Fruit fly (Drosophila melanogaster) whole organism, embryonic: ENCODE data around the gene Lamtor5.
A peak's percentile ranks its signal among the peaks of the same experiment; 100 is the strongest.

ENCODE experiments used
- Adf1 ChIP-seq: fragments of 200-800 bp; sonication (Bioruptor generic); IDR thresholded peaks from 2 replicates; pipeline ENCODE4 v1.3.6; 2022; ENCODE audit warnings: missing biosample characterization, missing genetic modification characterization
- Aef1 ChIP-seq: fragments of 200-800 bp; sonication (Bioruptor generic); IDR thresholded peaks from 3 replicates; pipeline ENCODE4 v1.3.6; 2022; ENCODE audit warnings: missing biosample characterization, missing genetic modification characterization
- Asciz ChIP-seq: fragments of 200-800 bp; sonication (Bioruptor generic); optimal IDR thresholded peaks from 2 replicates; lab custom pipeline; 2017; ENCODE audit warnings: missing biosample characterization, mild to moderate bottlenecking, missing genetic modification characterization, missing genetic modification reagents
- Atf-2 ChIP-seq: fragments of 200-800 bp; sonication (Bioruptor generic); optimal IDR thresholded peaks from 2 replicates; lab custom pipeline; 2016; ENCODE audit warnings: missing biosample characterization, missing genetic modification characterization
- CG10209 ChIP-seq: fragments of 200-800 bp; sonication (Bioruptor generic); optimal IDR thresholded peaks from 3 replicates; lab custom pipeline; 2017; ENCODE audit warnings: missing biosample characterization, mild to moderate bottlenecking, missing genetic modification characterization, missing genetic modification reagents
- CG10462 ChIP-seq: fragments of 200-800 bp; sonication (Bioruptor generic); optimal IDR thresholded peaks from 2 replicates; lab custom pipeline; 2016; ENCODE audit warnings: missing biosample characterization, missing genetic modification characterization
- CG10543 ChIP-seq: fragments of 200-800 bp; sonication (Bioruptor generic); optimal IDR thresholded peaks from 3 replicates; lab custom pipeline; 2017; ENCODE audit warnings: missing biosample characterization, mild to moderate bottlenecking, missing genetic modification characterization, moderate library complexity
- CG11560 ChIP-seq: fragments of 200-800 bp; sonication (Bioruptor generic); IDR thresholded peaks from 3 replicates; pipeline ENCODE4 v1.3.6; 2022; ENCODE audit warnings: missing biosample characterization, missing genetic modification characterization
- CG30020 ChIP-seq: fragments of 200-800 bp; optimal IDR thresholded peaks from 2 replicates; lab custom pipeline; 2019; ENCODE audit warnings: missing biosample characterization, mild to moderate bottlenecking, missing genetic modification characterization, moderate library complexity
- CG30403 ChIP-seq: fragments of 200-800 bp; sonication (Bioruptor generic); optimal IDR thresholded peaks from 3 replicates; lab custom pipeline; 2016; ENCODE audit warnings: missing biosample characterization, missing genetic modification characterization
- CG33557 ChIP-seq: fragments of 200-800 bp; sonication (Bioruptor generic); optimal IDR thresholded peaks from 2 replicates; lab custom pipeline; 2019; ENCODE audit warnings: missing biosample characterization, mild to moderate bottlenecking, missing genetic modification characterization, moderate library complexity
- CG3407 ChIP-seq: fragments of 200-800 bp; sonication (Bioruptor generic); optimal IDR thresholded peaks from 2 replicates; lab custom pipeline; 2018; ENCODE audit warnings: missing biosample characterization, mild to moderate bottlenecking, missing genetic modification characterization
- CG4328 ChIP-seq: fragments of 200-800 bp; sonication (Bioruptor generic); optimal IDR thresholded peaks from 3 replicates; lab custom pipeline; 2017; ENCODE audit warnings: missing biosample characterization, missing genetic modification reagents, missing genetic modification characterization
- CG4730 ChIP-seq: fragments of 200-800 bp; sonication (Bioruptor generic); IDR thresholded peaks from 2 replicates; pipeline ENCODE4 v1.3.6; 2022; ENCODE audit warnings: missing biosample characterization, missing genetic modification characterization
- CG7963 ChIP-seq: fragments of 200-800 bp; sonication (Bioruptor generic); IDR thresholded peaks from 3 replicates; pipeline ENCODE4 v1.3.6; 2022; ENCODE audit warnings: missing biosample characterization, missing genetic modification characterization; ENCODE audit not compliant: partially characterized antibody
- CG8765 ChIP-seq: fragments of 200-800 bp; sonication (Bioruptor generic); IDR thresholded peaks from 2 replicates; pipeline ENCODE4 v1.3.6; 2022; ENCODE audit warnings: missing biosample characterization, missing genetic modification characterization
- CG8924 ChIP-seq: fragments of 200-800 bp; optimal IDR thresholded peaks from 3 replicates; lab custom pipeline; 2019; ENCODE audit warnings: missing biosample characterization, mild to moderate bottlenecking, missing genetic modification characterization, moderate library complexity
- CG9727 ChIP-seq: fragments of 200-800 bp; sonication (Bioruptor generic); optimal IDR thresholded peaks from 3 replicates; lab custom pipeline; 2017; ENCODE audit warnings: missing biosample characterization, mild to moderate bottlenecking, missing genetic modification characterization
- Dp ChIP-seq: fragments of 200-800 bp; sonication (Bioruptor generic); optimal IDR thresholded peaks from 2 replicates; lab custom pipeline; 2018; ENCODE audit warnings: missing biosample characterization, mild to moderate bottlenecking, missing genetic modification characterization, moderate library complexity
- GATAe ChIP-seq: fragments of 200-800 bp; sonication (Bioruptor generic); conservative IDR thresholded peaks from 2 replicates; pipeline ENCODE4 v1.3.6; 2022; ENCODE audit warnings: missing biosample characterization, missing genetic modification characterization
- HLH3B ChIP-seq: fragments of 200-800 bp; sonication (Bioruptor generic); IDR thresholded peaks from 2 replicates; pipeline ENCODE4 v1.3.6; 2022; ENCODE audit warnings: missing biosample characterization, missing genetic modification characterization
- HLH54F ChIP-seq: fragments of 200-800 bp; sonication (Bioruptor generic); optimal IDR thresholded peaks from 3 replicates; lab custom pipeline; 2016; ENCODE audit warnings: missing biosample characterization, missing genetic modification characterization
- Hmx ChIP-seq: fragments of 200-800 bp; sonication (Bioruptor generic); optimal IDR thresholded peaks from 2 replicates; lab custom pipeline; 2016; ENCODE audit warnings: missing biosample characterization, missing genetic modification characterization
- Hr78 ChIP-seq, 2 experiments: fragments of 200-800 bp in 1 of 2; fragments of >200 bp in 1 of 2; sonication (Bioruptor generic) in 1 of 2; optimal IDR thresholded peaks; 2 replicates each; lab custom pipeline; 2017 to 2019; ENCODE audit warnings: missing biosample characterization in 2 of 2, missing genetic modification characterization in 2 of 2, mild to moderate bottlenecking in 1 of 2, moderate library complexity in 1 of 2
- Lpt ChIP-seq: fragments of >200 bp; optimal IDR thresholded peaks from 2 replicates; lab custom pipeline; 2018; ENCODE audit warnings: missing biosample characterization, missing genetic modification characterization
- Optix ChIP-seq: fragments of 200-800 bp; sonication (Bioruptor generic); IDR thresholded peaks from 3 replicates; pipeline ENCODE4 v1.3.6; 2022; ENCODE audit warnings: missing biosample characterization, missing genetic modification characterization
- Ptx1 ChIP-seq: fragments of 200-800 bp; sonication (Bioruptor generic); IDR thresholded peaks from 2 replicates; pipeline ENCODE4 v1.3.6; 2022; ENCODE audit warnings: missing biosample characterization, missing genetic modification characterization
- Rx ChIP-seq: fragments of 200-800 bp; sonication (Bioruptor generic); IDR thresholded peaks from 2 replicates; pipeline ENCODE4 v1.3.6; 2022; ENCODE audit warnings: missing biosample characterization, missing genetic modification characterization
- Ssrp ChIP-seq: fragments of 200-800 bp; sonication (Bioruptor generic); optimal IDR thresholded peaks from 2 replicates; lab custom pipeline; 2018; ENCODE audit warnings: missing biosample characterization, mild to moderate bottlenecking, missing genetic modification characterization, moderate library complexity
- aop ChIP-seq: fragments of 200-800 bp; sonication (Bioruptor generic); IDR thresholded peaks from 2 replicates; pipeline ENCODE4 v1.3.6; 2022; ENCODE audit warnings: missing biosample characterization, missing genetic modification characterization
- chif ChIP-seq, 2 experiments: fragments of 200-800 bp; sonication (Bioruptor generic); optimal IDR thresholded peaks; 3 replicates each; lab custom pipeline; 2016; ENCODE audit warnings: missing biosample characterization in 2 of 2, missing genetic modification characterization in 2 of 2
- chn ChIP-seq: fragments of 200-800 bp; sonication (Bioruptor generic); optimal IDR thresholded peaks from 2 replicates; lab custom pipeline; 2016; ENCODE audit warnings: missing biosample characterization, missing genetic modification characterization
- crc ChIP-seq: fragments of 200-800 bp; sonication (Bioruptor generic); optimal IDR thresholded peaks from 2 replicates; lab custom pipeline; 2016; ENCODE audit warnings: missing biosample characterization, missing genetic modification characterization
- danr ChIP-seq: fragments of 200-800 bp; sonication (Bioruptor generic); IDR thresholded peaks from 2 replicates; pipeline ENCODE4 v1.3.6; 2022; ENCODE audit warnings: missing biosample characterization, missing genetic modification characterization
- esg ChIP-seq: fragments of 200-800 bp; sonication (Bioruptor generic); conservative IDR thresholded peaks from 2 replicates; pipeline ENCODE4 v1.3.6; 2022; ENCODE audit warnings: missing biosample characterization, missing genetic modification characterization
- fd3F ChIP-seq: fragments of 200-800 bp; sonication (Bioruptor generic); optimal IDR thresholded peaks from 2 replicates; lab custom pipeline; 2018; ENCODE audit warnings: missing biosample characterization, mild to moderate bottlenecking, missing genetic modification characterization, moderate library complexity
- fd64A ChIP-seq: fragments of 200-800 bp; sonication (Bioruptor generic); optimal IDR thresholded peaks from 3 replicates; lab custom pipeline; 2018; ENCODE audit warnings: missing biosample characterization, mild to moderate bottlenecking, missing genetic modification characterization
- ind ChIP-seq: fragments of 200-800 bp; sonication (Bioruptor generic); optimal IDR thresholded peaks from 3 replicates; lab custom pipeline; 2016; ENCODE audit warnings: missing biosample characterization, missing genetic modification characterization
- inv ChIP-seq: fragments of 200-800 bp; sonication (Bioruptor generic); IDR thresholded peaks from 2 replicates; pipeline ENCODE4 v1.3.6; 2022; ENCODE audit warnings: missing biosample characterization, missing genetic modification characterization; ENCODE audit not compliant: partially characterized antibody
- knrl ChIP-seq: fragments of 200-800 bp; sonication (Bioruptor generic); IDR thresholded peaks from 3 replicates; pipeline ENCODE4 v1.3.6; 2022; ENCODE audit warnings: missing biosample characterization, missing genetic modification characterization; ENCODE audit not compliant: partially characterized antibody
- lola ChIP-seq, 3 experiments: fragments of >200 bp in 2 of 3; fragments of 200-800 bp in 1 of 3; sonication (Bioruptor generic) in 1 of 3; optimal IDR thresholded peaks; 2 replicates each; lab custom pipeline; 2017 to 2019; ENCODE audit warnings: missing biosample characterization in 3 of 3, missing genetic modification characterization in 3 of 3, mild to moderate bottlenecking in 1 of 3, moderate library complexity in 1 of 3
- nerfin-1 ChIP-seq: fragments of 200-800 bp; sonication (Bioruptor generic); optimal IDR thresholded peaks from 3 replicates; lab custom pipeline; 2019; ENCODE audit warnings: missing biosample characterization, mild to moderate bottlenecking, missing genetic modification characterization, moderate library complexity
- odd ChIP-seq: fragments of 200-800 bp; sonication (Bioruptor generic); optimal IDR thresholded peaks from 2 replicates; lab custom pipeline; 2017; ENCODE audit warnings: missing biosample characterization, mild to moderate bottlenecking, missing genetic modification characterization
- pan ChIP-seq, 4 experiments: fragments of >200 bp in 3 of 4; fragments of 200-800 bp in 1 of 4; sonication (Bioruptor generic) in 1 of 4; optimal IDR thresholded peaks in 3 of 4; IDR thresholded peaks in 1 of 4; 2 replicates each; pipeline versions ENCODE4 v1.3.6 to Lab custom; 2017 to 2022; ENCODE audit warnings: missing biosample characterization in 2 of 4, missing genetic modification characterization in 2 of 4, mixed read lengths in 1 of 4
- pb ChIP-seq: fragments of 200-800 bp; sonication (Bioruptor generic); optimal IDR thresholded peaks from 3 replicates; lab custom pipeline; 2016; ENCODE audit warnings: missing biosample characterization, missing genetic modification characterization
- pros ChIP-seq: fragments of 200-800 bp; sonication (Bioruptor generic); optimal IDR thresholded peaks from 3 replicates; lab custom pipeline; 2019; ENCODE audit warnings: missing biosample characterization, mild to moderate bottlenecking, missing genetic modification characterization, moderate library complexity
- shn ChIP-seq: fragments of 200-800 bp; sonication (Bioruptor generic); optimal IDR thresholded peaks from 3 replicates; lab custom pipeline; 2016; ENCODE audit warnings: missing biosample characterization, missing genetic modification characterization
- sr ChIP-seq: fragments of 200-800 bp; sonication (Bioruptor generic); IDR thresholded peaks from 3 replicates; pipeline ENCODE4 v1.3.6; 2022; ENCODE audit warnings: missing biosample characterization, missing genetic modification characterization
- tap ChIP-seq: fragments of 200-800 bp; optimal IDR thresholded peaks from 3 replicates; lab custom pipeline; 2019; ENCODE audit warnings: missing biosample characterization, mild to moderate bottlenecking, missing genetic modification characterization, moderate library complexity
- tio ChIP-seq: fragments of 200-800 bp; sonication (Bioruptor generic); optimal IDR thresholded peaks from 2 replicates; lab custom pipeline; 2017; ENCODE audit warnings: missing biosample characterization, missing genetic modification characterization, inconsistent platforms

Lamtor5 gene

dm6 chrX:1880139-1880556 lies 21.4 kb upstream of the Lamtor5 start, which contains the start of gene Coa8 (continued):
- TF ChIP-seq fd3F (no peak), CG10543 (GFP tag; lab: Kevin White, UChicago) (no peak), CG30403 (peak; percentile 23), tap (tag; lab: Kevin White, UChicago) (no peak), pan (optimal IDR thresholded peaks at IDR 0.05; lab: Kevin White, UChicago) (no peak), pan (GFP tag; optimal IDR thresholded peaks at IDR 0.05 in 1 of 2, IDR thresholded peaks at IDR 0.05 in 1 of 2) (peak in 1 of 2 experiments; percentile 54), sr (GFP tag; lab: Robert Waterston, UW) (no peak), chif (GFP tag; optimal IDR thresholded peaks at IDR 0.05; lab: Kevin White, UChicago) (peak in 1 of 2 experiments; percentile 5), esg (GFP tag; lab: Robert Waterston, UW) (no peak; the same call in 1 of the 2 replicates), danr (GFP tag; lab: Robert Waterston, UW) (no peak), CG9727 (GFP tag; lab: Kevin White, UChicago) (no peak), CG4730 (GFP tag; lab: Robert Waterston, UW) (no peak), Aef1 (GFP tag; lab: Robert Waterston, UW) (peak; percentile 26; the same call in 2 of the 3 replicates), tio (GFP tag; lab: Kevin White, UChicago) (no peak), Adf1 (GFP tag; lab: Robert Waterston, UW) (no peak), CG8924 (tag; lab: Kevin White, UChicago) (peak; percentile 7), nerfin-1 (tag; lab: Kevin White, UChicago) (peak; percentile 16), shn (GFP tag; lab: Kevin White, UChicago) (peak; percentile 60), odd (GFP tag; lab: Kevin White, UChicago) (no peak), CG33557 (GFP tag; lab: Kevin White, UChicago) (no peak), Asciz (no peak), HLH3B (no peak), Hr78 (GFP tag; optimal IDR thresholded peaks at IDR 0.05; lab: Kevin White, UChicago) (no peak), chn (GFP tag; lab: Kevin White, UChicago) (peak; percentile 34), Lpt (no peak), GATAe (GFP tag; lab: Robert Waterston, UW) (no peak), Optix (GFP tag; lab: Robert Waterston, UW) (0 out of 3 replicates have a peak, but pooled peaks have one; percentile 25), aop (GFP tag; lab: Robert Waterston, UW) (no peak), Atf-2 (GFP tag; lab: Kevin White, UChicago) (no peak), HLH54F (peak; percentile 43), CG4328 (GFP tag; lab: Kevin White, UChicago) (no peak), CG30020 (tag; lab: Kevin White, UChicago) (no peak), CG7963 (GFP tag; lab: Robert Waterston, UW) (0 out of 3 replicates have a peak, but pooled peaks have one; percentile 36), Ptx1 (GFP tag; lab: Robert Waterston, UW) (peak; percentile 59), crc (no peak), Dp (GFP tag; lab: Kevin White, UChicago) (no peak), pros (no peak), CG10462 (GFP tag; lab: Kevin White, UChicago) (no peak), CG10209 (no peak), Rx (GFP tag; lab: Robert Waterston, UW) (peak; percentile 14; the same call in 1 of the 2 replicates), CG11560 (tag; lab: Robert Waterston, UW) (no peak), lola (GFP tag; optimal IDR thresholded peaks at IDR 0.05; lab: Kevin White, UChicago) (no peak), pb (GFP tag; lab: Kevin White, UChicago) (no peak), inv (GFP tag; lab: Robert Waterston, UW) (peak; percentile 37), Hmx (GFP tag; lab: Kevin White, UChicago) (no peak), Ssrp (tag; lab: Kevin White, UChicago) (peak; percentile 23), knrl (GFP tag; lab: Robert Waterston, UW) (peak; percentile 63; the same call in 2 of the 3 replicates), ind (GFP tag; lab: Kevin White, UChicago) (peak; percentile 56), CG8765 (GFP tag; lab: Robert Waterston, UW) (no peak), CG3407 (GFP tag; lab: Kevin White, UChicago) (no peak), fd64A (no peak)
